Worm (Caenorhabditis elegans) whole organism, dauer: ENCODE results near the gene ram-5.

ENCODE experiments used
- unc-62 ChIP-seq: sonication (generic microtip); optimal IDR thresholded peaks from 2 replicates; lab custom pipeline; 2017; ENCODE audit warnings: missing biosample characterization, missing genetic modification reagents, missing genetic modification characterization

ram-5 gene

ce11 chrX:14581429-14581828 is 31.5 kb downstream of the ram-5 start, which contains the start of gene sym-1:
Gene sym-1, plus strand, starts transcription at chrX:14581622.
- TF ChIP-seq unc-62 (GFP tag; lab: Kevin White, UChicago) = no peak

- TF ChIP-seq unc-62 (GFP tag; lab: Kevin White, UChicago) = no peak
Measured at ce11 chrX:14584335-14584734, 34.4 kb downstream of the ram-5 start.

- TF ChIP-seq unc-62 (GFP tag; lab: Kevin White, UChicago) = no peak
Measured at ce11 chrX:14589051-14589736, 39.2 kb downstream of the ram-5 start, which contains the start of the genes C44H4.4 and tap-1. Gene C44H4.4, minus strand, starts transcription at chrX:14589101. Gene tap-1, plus strand, starts transcription at chrX:14589624.

ce11 chrX:14593206-14593605 is 43.3 kb downstream of the ram-5 start:
- TF ChIP-seq unc-62 (GFP tag; lab: Kevin White, UChicago) = no peak

ce11 chrX:14594825-14595224 is 44.9 kb downstream of the ram-5 start, which contains the start of gene C44H4.8:
Gene C44H4.8, plus strand, starts transcription at chrX:14595125.
- no peak for TF ChIP-seq unc-62 (GFP tag; lab: Kevin White, UChicago)

- no peak for TF ChIP-seq unc-62 (GFP tag; lab: Kevin White, UChicago)
Measured at ce11 chrX:14599245-14599644, 49.3 kb downstream of the ram-5 start, which contains the start of gene C44H4.6. Gene C44H4.6, minus strand, starts transcription at chrX:14599345.

ce11 chrX:14602676-14603075 is 52.7 kb downstream of the ram-5 start, which contains the start of gene eor-2:
Gene eor-2, plus strand, starts transcription at chrX:14603017.
- no peak for TF ChIP-seq unc-62 (GFP tag; lab: Kevin White, UChicago)
